Fruit fly (Drosophila melanogaster): ENCODE results near the gene Fum3.

Gene Fum3

DNA sequence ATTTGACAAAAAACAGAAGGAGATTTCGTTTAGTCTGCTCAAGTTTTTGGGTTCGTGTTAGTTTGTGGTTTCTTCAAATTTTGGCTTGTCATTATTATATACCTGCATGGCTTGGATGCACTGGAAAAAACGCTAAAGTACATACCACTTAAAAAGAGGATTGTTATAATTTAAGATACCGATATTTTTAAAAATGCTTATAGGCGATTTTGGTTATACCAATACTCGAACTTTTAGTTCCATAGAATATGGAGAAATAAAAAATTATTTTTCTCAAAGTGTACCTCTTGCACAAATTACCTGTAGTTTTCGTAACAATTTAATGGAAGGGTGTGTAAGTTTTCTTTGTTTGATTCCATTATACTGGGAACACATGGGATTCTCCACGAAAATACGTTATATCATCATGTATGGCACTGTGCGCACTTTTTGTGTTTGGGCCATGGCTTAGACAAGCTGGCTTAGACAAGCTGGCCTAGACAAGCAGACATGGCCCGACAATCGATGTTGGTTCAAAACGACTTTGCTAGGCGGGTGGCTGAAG is at the start of gene Fum3:
Fum3 (minus strand) TSS at position 494 of the 544 bp plus-strand sequence.
- no peak for TF ChIP-seq CG17801 (GFP tag; optimal IDR thresholded peaks at IDR 0.05; ENCODE audit: partially characterized antibody)

- TF ChIP-seq CG17801 (GFP tag; optimal IDR thresholded peaks at IDR 0.05; ENCODE audit: partially characterized antibody) = no peak
These were observed 47.7 kb upstream of the Fum3 start, which contains the start of gene CG7512 for dm6 chr3L:11513405-11513804. Gene CG7512, plus strand, starts transcription at chr3L:11513705.

dm6 chr3L:11511921-11512320 is 46.3 kb upstream of the Fum3 start, which contains the start of gene Sgs3:
Gene Sgs3, plus strand, starts transcription at chr3L:11512221.
- TF ChIP-seq CG17801 (GFP tag; optimal IDR thresholded peaks at IDR 0.05; ENCODE audit: partially characterized antibody) = no peak

dm6 chr3L:11511243-11511642 is 45.6 kb upstream of the Fum3 start:
- no peak for TF ChIP-seq CG17801 (GFP tag; optimal IDR thresholded peaks at IDR 0.05; ENCODE audit: partially characterized antibody)

- no peak for TF ChIP-seq CG17801 (GFP tag; optimal IDR thresholded peaks at IDR 0.05; ENCODE audit: partially characterized antibody)
These were observed 44.8 kb upstream of the Fum3 start, which contains the start of gene CG33272 for dm6 chr3L:11510489-11510888. Gene CG33272, minus strand, starts transcription at chr3L:11510589.

- no peak for TF ChIP-seq CG17801 (GFP tag; optimal IDR thresholded peaks at IDR 0.05; ENCODE audit: partially characterized antibody)
These were observed 43.7 kb upstream of the Fum3 start, which contains the start of the genes Sgs8 and Sgs7 for dm6 chr3L:11509294-11509911. Gene Sgs8, minus strand, starts transcription at chr3L:11509394. Gene Sgs7, plus strand, starts transcription at chr3L:11509861.

dm6 chr3L:11508337-11508736 is 42.7 kb upstream of the Fum3 start, which contains the start of gene CG33500:
Gene CG33500, plus strand, starts transcription at chr3L:11508637.
- TF ChIP-seq CG17801 (GFP tag; optimal IDR thresholded peaks at IDR 0.05; ENCODE audit: partially characterized antibody) = no peak

DNA sequence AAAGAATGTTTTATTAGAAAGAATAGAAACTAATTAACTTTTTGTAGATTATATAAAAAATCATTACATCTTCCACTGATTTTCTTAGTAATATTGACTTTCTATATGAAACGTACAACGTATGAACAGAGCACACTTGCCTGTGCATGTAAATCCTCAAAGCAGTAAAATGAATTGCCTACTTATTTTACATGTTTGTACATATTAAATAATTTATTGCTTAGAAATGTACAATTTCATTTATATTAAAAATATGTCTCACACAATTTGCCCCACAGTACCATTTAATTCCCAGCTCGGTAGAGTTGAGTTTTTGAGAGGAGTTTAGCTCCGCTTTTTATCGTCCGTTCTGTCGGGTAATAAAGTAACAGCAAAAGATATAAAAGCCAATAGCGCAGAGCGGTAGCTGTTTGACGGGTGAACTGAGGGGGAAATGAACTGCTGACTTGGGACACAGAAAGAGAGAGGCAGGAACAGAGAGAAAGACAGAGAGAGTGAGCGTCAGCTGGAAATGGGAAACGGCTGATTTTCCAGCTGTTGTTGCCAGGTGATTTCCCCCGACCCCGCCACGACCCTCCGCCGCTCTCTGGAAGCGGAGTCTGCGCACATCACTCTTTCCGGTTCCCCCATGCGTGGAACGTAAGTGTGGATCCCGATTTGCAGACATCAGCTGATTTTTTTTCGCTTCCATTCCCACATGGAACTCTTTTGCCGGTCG is 27.6 kb upstream of the Fum3 start:
- TF ChIP-seq CG17801 (GFP tag; optimal IDR thresholded peaks at IDR 0.05; ENCODE audit: partially characterized antibody) = peak; percentile 34

DNA sequence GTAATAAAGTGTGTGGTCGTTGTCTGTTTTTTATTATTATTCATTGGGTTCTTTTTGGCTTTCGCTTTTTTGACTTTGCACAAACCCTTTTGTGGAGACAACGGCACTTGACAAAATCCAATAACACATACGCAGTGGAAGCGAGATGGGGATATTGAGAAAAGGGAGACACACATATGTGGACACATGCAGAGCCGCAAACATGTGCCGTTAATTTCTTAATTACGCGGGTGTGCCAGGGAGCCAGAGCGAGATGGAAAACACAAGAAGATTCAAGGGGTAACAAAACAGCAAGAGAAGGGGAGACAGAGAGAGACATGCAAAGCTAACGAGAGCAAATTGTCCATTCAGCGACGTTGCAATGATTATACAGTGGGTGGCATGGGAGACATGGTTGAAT is 26.8 kb upstream of the Fum3 start:
- TF ChIP-seq CG17801 (GFP tag; optimal IDR thresholded peaks at IDR 0.05; ENCODE audit: partially characterized antibody) = no peak

DNA sequence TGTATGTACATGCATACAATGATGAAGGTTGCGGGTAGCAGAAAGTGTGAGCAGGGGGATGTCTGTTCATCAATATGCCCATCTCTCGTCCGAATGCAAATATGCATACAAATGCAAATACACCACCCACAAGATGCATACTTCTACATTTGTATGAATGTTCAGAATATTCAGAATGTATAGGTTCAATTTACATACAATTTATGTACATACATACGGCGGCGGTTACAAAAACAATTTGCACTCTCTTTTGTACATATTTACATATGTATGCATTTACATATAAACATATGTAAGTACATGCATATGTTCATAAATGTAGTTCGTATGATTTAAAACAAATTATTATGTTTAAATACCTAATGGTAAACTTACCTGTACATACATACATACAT is 26.2 kb upstream of the Fum3 start:
- TF ChIP-seq CG17801 (GFP tag; optimal IDR thresholded peaks at IDR 0.05; ENCODE audit: partially characterized antibody) = no peak

DNA sequence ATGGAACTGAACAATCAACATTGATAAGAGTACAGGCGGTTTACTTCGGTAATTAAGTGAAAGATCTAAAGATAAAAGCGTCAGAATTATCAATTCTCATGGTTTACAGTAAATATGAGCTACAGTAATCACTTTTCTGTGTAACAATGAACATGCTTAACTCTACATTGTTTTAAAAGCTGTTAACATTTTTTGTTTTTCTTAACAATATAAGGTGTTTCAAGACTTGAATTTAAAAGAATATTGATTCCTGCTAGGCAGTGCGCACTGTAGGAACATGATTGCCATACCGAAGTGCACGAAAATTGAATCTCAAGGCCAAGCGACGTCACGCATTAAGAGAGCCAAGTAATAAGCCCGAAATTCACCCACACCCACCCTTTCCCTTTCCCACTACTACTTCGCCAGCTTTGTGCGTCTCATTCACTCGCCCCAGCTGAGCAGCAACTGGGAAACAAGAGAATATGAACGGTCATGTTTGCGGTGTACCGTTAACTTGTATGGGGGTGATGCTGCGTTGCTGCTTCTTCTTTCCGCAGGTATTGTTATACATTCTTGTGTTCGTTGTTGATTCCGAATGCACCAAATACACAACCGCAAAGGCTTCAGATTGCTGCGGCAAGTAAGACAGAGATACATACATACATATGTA is 25.7 kb upstream of the Fum3 start:
- TF ChIP-seq CG17801 (GFP tag; optimal IDR thresholded peaks at IDR 0.05; ENCODE audit: partially characterized antibody) = peak; percentile 82

- no peak for TF ChIP-seq CG17801 (GFP tag; optimal IDR thresholded peaks at IDR 0.05; ENCODE audit: partially characterized antibody)
These were observed 24.9 kb upstream of the Fum3 start for dm6 chr3L:11490539-11490938.

DNA sequence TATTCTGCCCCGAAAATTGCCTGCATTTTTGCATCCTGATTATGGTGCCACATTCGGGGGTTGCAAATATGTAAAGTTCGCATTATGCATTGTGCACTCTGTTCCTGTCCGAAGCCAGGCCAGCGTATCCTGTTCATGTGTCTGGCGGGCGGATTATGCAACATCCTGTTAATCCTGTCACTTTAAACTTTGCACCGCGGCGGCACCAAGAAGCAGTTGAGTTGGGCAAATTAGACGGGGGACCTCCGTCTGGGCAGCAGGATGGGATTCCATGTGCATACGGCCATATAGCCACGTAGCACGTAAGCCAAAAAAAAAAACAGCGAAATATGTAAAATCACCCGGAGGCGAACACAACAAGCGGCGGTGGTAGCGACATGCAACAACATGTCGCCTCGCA is 23.8 kb upstream of the Fum3 start:
- no peak for TF ChIP-seq CG17801 (GFP tag; optimal IDR thresholded peaks at IDR 0.05; ENCODE audit: partially characterized antibody)

dm6 chr3L:11488264-11488663 is 22.6 kb upstream of the Fum3 start:
- TF ChIP-seq CG17801 (GFP tag; optimal IDR thresholded peaks at IDR 0.05; ENCODE audit: partially characterized antibody) = no peak

- TF ChIP-seq CG17801 (GFP tag; optimal IDR thresholded peaks at IDR 0.05; ENCODE audit: partially characterized antibody) = peak; percentile 55
These were observed 21.8 kb upstream of the Fum3 start, which contains the start of gene chrb for dm6 chr3L:11487327-11487973. Gene chrb, plus strand, starts transcription at chr3L:11487550.
